Fruit fly (Drosophila melanogaster) whole organism, embryonic: ENCODE measurements around the gene eIF1.
A peak's percentile ranks its signal among the peaks of the same experiment; 100 is the strongest.

ENCODE experiments used
- Aef1 ChIP-seq: fragments of 200-800 bp; sonication (Bioruptor generic); IDR thresholded peaks from 3 replicates; pipeline ENCODE4 v1.3.6; 2022; ENCODE audit warnings: missing biosample characterization, missing genetic modification characterization
- Antp ChIP-seq: fragments of 200-800 bp; sonication (Bioruptor generic); optimal IDR thresholded peaks from 3 replicates; lab custom pipeline; 2016; ENCODE audit warnings: missing biosample characterization, missing genetic modification characterization
- BtbVII ChIP-seq: fragments of 200-800 bp; sonication (Bioruptor generic); optimal IDR thresholded peaks from 3 replicates; lab custom pipeline; 2017; ENCODE audit warnings: missing biosample characterization, mild to moderate bottlenecking, missing genetic modification characterization
- CG10565 ChIP-seq: fragments of 200-800 bp; sonication (Bioruptor generic); optimal IDR thresholded peaks from 3 replicates; lab custom pipeline; 2016; ENCODE audit warnings: missing biosample characterization, mild to moderate bottlenecking, missing genetic modification characterization
- CG10979 ChIP-seq: fragments of 200-800 bp; sonication (Bioruptor generic); optimal IDR thresholded peaks from 2 replicates; lab custom pipeline; 2018; ENCODE audit warnings: missing biosample characterization, mild to moderate bottlenecking, missing genetic modification characterization, moderate library complexity
- CG11560 ChIP-seq: fragments of 200-800 bp; sonication (Bioruptor generic); IDR thresholded peaks from 3 replicates; pipeline ENCODE4 v1.3.6; 2022; ENCODE audit warnings: missing biosample characterization, missing genetic modification characterization
- CG12219 ChIP-seq: fragments of 200-800 bp; sonication (Bioruptor generic); optimal IDR thresholded peaks from 3 replicates; lab custom pipeline; 2018; ENCODE audit warnings: missing biosample characterization, mild to moderate bottlenecking, missing genetic modification characterization
- CG12391 ChIP-seq: fragments of 200-800 bp; sonication (Bioruptor generic); optimal IDR thresholded peaks from 3 replicates; lab custom pipeline; 2018; ENCODE audit warnings: missing biosample characterization, mild to moderate bottlenecking, missing genetic modification characterization, moderate library complexity
- CG13296 ChIP-seq: fragments of 200-800 bp; sonication (Bioruptor generic); optimal IDR thresholded peaks from 3 replicates; lab custom pipeline; 2018; ENCODE audit warnings: missing biosample characterization, mild to moderate bottlenecking, missing genetic modification characterization
- CG15601 ChIP-seq: fragments of 200-800 bp; sonication (Bioruptor generic); optimal IDR thresholded peaks from 3 replicates; lab custom pipeline; 2019; ENCODE audit warnings: missing biosample characterization, mild to moderate bottlenecking, missing genetic modification characterization, moderate library complexity
- CG17829 ChIP-seq: fragments of 200-800 bp; optimal IDR thresholded peaks from 2 replicates; lab custom pipeline; 2019; ENCODE audit warnings: missing biosample characterization, mild to moderate bottlenecking, missing genetic modification characterization, moderate library complexity
- CG1792 ChIP-seq: fragments of 200-800 bp; sonication (Bioruptor generic); optimal IDR thresholded peaks from 2 replicates; lab custom pipeline; 2016; ENCODE audit warnings: missing biosample characterization, missing genetic modification characterization
- CG2712 ChIP-seq: fragments of 200-800 bp; optimal IDR thresholded peaks from 3 replicates; lab custom pipeline; 2019; ENCODE audit warnings: missing biosample characterization, mild to moderate bottlenecking, missing genetic modification characterization, moderate library complexity
- CG3407 ChIP-seq: fragments of 200-800 bp; sonication (Bioruptor generic); optimal IDR thresholded peaks from 2 replicates; lab custom pipeline; 2018; ENCODE audit warnings: missing biosample characterization, mild to moderate bottlenecking, missing genetic modification characterization
- CG3726 ChIP-seq: fragments of 200-800 bp; sonication (Bioruptor generic); IDR thresholded peaks from 3 replicates; pipeline ENCODE4, ENCODE4 v1.3.6; 2022; ENCODE audit warnings: missing biosample characterization, missing genetic modification characterization
- CG4404 ChIP-seq: fragments of 200-800 bp; sonication (Bioruptor generic); IDR thresholded peaks from 2 replicates; pipeline ENCODE4 v1.3.6; 2022; ENCODE audit warnings: missing biosample characterization, missing genetic modification characterization
- CG4820 ChIP-seq: fragments of 200-800 bp; sonication (Bioruptor generic); optimal IDR thresholded peaks from 3 replicates; lab custom pipeline; 2016; ENCODE audit warnings: missing biosample characterization, missing genetic modification characterization
- CG5245 ChIP-seq: fragments of 200-800 bp; sonication (Bioruptor generic); optimal IDR thresholded peaks from 3 replicates; lab custom pipeline; 2016; ENCODE audit warnings: missing biosample characterization, missing genetic modification characterization
- CG6765 ChIP-seq: fragments of 200-800 bp; sonication (Bioruptor generic); optimal IDR thresholded peaks from 3 replicates; lab custom pipeline; 2017; ENCODE audit warnings: missing biosample characterization, mild to moderate bottlenecking, missing genetic modification characterization
- CG6791 ChIP-seq: fragments of 200-800 bp; sonication (Bioruptor generic); IDR thresholded peaks from 3 replicates; pipeline ENCODE4 v1.3.6; 2022; ENCODE audit warnings: missing biosample characterization, missing genetic modification characterization; ENCODE audit not compliant: partially characterized antibody
- CG7271 ChIP-seq: fragments of 200-800 bp; sonication (Bioruptor generic); optimal IDR thresholded peaks from 2 replicates; lab custom pipeline; 2018; ENCODE audit warnings: missing biosample characterization, mild to moderate bottlenecking, missing genetic modification characterization, moderate library complexity
- CG9609 ChIP-seq: fragments of 200-800 bp; sonication (Bioruptor generic); optimal IDR thresholded peaks from 3 replicates; lab custom pipeline; 2016; ENCODE audit warnings: missing biosample characterization, missing genetic modification characterization
- CHES-1-like ChIP-seq: fragments of 200-800 bp; sonication (Bioruptor generic); optimal IDR thresholded peaks from 2 replicates; lab custom pipeline; 2016; ENCODE audit warnings: missing biosample characterization, missing genetic modification characterization
- Dip2 ChIP-seq: fragments of 200-800 bp; sonication (Bioruptor generic); IDR thresholded peaks from 2 replicates; pipeline ENCODE4 v1.3.6; 2022; ENCODE audit warnings: missing biosample characterization, missing genetic modification characterization
- Eip74EF ChIP-seq, 2 experiments: fragments of 200-800 bp in 1 of 2; fragments of >200 bp in 1 of 2; sonication (Bioruptor generic) in 1 of 2; optimal IDR thresholded peaks; 2 replicates each; lab custom pipeline; 2017 to 2019; ENCODE audit warnings: missing biosample characterization in 2 of 2, missing genetic modification characterization in 2 of 2, mild to moderate bottlenecking in 1 of 2, moderate library complexity in 1 of 2
- GATAe ChIP-seq: fragments of 200-800 bp; sonication (Bioruptor generic); conservative IDR thresholded peaks from 2 replicates; pipeline ENCODE4 v1.3.6; 2022; ENCODE audit warnings: missing biosample characterization, missing genetic modification characterization
- Gug ChIP-seq: fragments of 200-800 bp; sonication (Bioruptor generic); IDR thresholded peaks from 4 replicates; pipeline ENCODE4 v1.3.6; 2022; ENCODE audit warnings: missing biosample characterization, missing genetic modification characterization
- Hey ChIP-seq: fragments of 200-800 bp; sonication (Bioruptor generic); optimal IDR thresholded peaks from 3 replicates; lab custom pipeline; 2018; ENCODE audit warnings: missing biosample characterization, mild to moderate bottlenecking, missing genetic modification characterization
- MBD-R2 ChIP-seq: fragments of 200-800 bp; sonication (Bioruptor generic); IDR thresholded peaks from 2 replicates; pipeline ENCODE4 v1.3.6; 2022; ENCODE audit warnings: missing biosample characterization, missing genetic modification characterization
- NC2α ChIP-seq: fragments of 200-800 bp; sonication (Bioruptor generic); optimal IDR thresholded peaks from 2 replicates; lab custom pipeline; 2016; ENCODE audit warnings: missing biosample characterization, missing genetic modification characterization
- Rfx ChIP-seq: fragments of 200-800 bp; sonication (Bioruptor generic); IDR thresholded peaks from 2 replicates; pipeline ENCODE4 v1.3.6; 2022; ENCODE audit warnings: missing biosample characterization, missing genetic modification characterization
- Side ChIP-seq: fragments of 200-800 bp; sonication (Bioruptor generic); optimal IDR thresholded peaks from 2 replicates; lab custom pipeline; 2016; ENCODE audit warnings: missing biosample characterization, missing genetic modification characterization
- bsh ChIP-seq, 2 experiments: fragments of 200-800 bp; sonication (Bioruptor generic); optimal IDR thresholded peaks; 2 replicates each; lab custom pipeline; 2017 to 2018; ENCODE audit warnings: mild to moderate bottlenecking in 2 of 2, missing biosample characterization in 2 of 2, missing genetic modification characterization in 2 of 2, moderate library complexity in 1 of 2
- ci ChIP-seq: fragments of 200-800 bp; sonication (Bioruptor generic); IDR thresholded peaks from 3 replicates; pipeline ENCODE4 v1.3.6; 2022; ENCODE audit warnings: missing biosample characterization, missing genetic modification characterization
- dan ChIP-seq: fragments of 200-800 bp; sonication (Bioruptor generic); IDR thresholded peaks from 2 replicates; pipeline ENCODE4 v1.3.6; 2022; ENCODE audit warnings: missing biosample characterization, missing genetic modification characterization
- ftz-f1 ChIP-seq: fragments of 200-800 bp; sonication (Bioruptor generic); optimal IDR thresholded peaks from 2 replicates; lab custom pipeline; 2016; ENCODE audit warnings: missing biosample characterization, missing genetic modification characterization
- h ChIP-seq: fragments of >200 bp; optimal IDR thresholded peaks from 2 replicates; lab custom pipeline; 2017
- kay ChIP-seq: fragments of 200-800 bp; sonication (Bioruptor generic); optimal IDR thresholded peaks from 2 replicates; lab custom pipeline; 2016; ENCODE audit warnings: missing biosample characterization, missing genetic modification characterization
- kni ChIP-seq: fragments of 200-800 bp; sonication (Bioruptor generic); optimal IDR thresholded peaks from 3 replicates; lab custom pipeline; 2017; ENCODE audit warnings: mild to moderate bottlenecking, missing biosample characterization, missing genetic modification reagents, missing genetic modification characterization
- lbe ChIP-seq: fragments of 200-800 bp; sonication (Bioruptor generic); optimal IDR thresholded peaks from 2 replicates; lab custom pipeline; 2016; ENCODE audit warnings: missing biosample characterization, mild to moderate bottlenecking, missing genetic modification characterization
- luna ChIP-seq: fragments of 200-800 bp; sonication (Bioruptor generic); optimal IDR thresholded peaks from 2 replicates; lab custom pipeline; 2016; ENCODE audit warnings: missing biosample characterization, missing genetic modification characterization
- mld ChIP-seq: fragments of 200-800 bp; sonication (Bioruptor generic); IDR thresholded peaks from 3 replicates; pipeline ENCODE4 v1.3.6; 2022; ENCODE audit warnings: missing biosample characterization, missing genetic modification characterization; ENCODE audit not compliant: partially characterized antibody
- pum ChIP-seq: fragments of 200-800 bp; sonication (Bioruptor generic); optimal IDR thresholded peaks from 2 replicates; lab custom pipeline; 2016; ENCODE audit warnings: missing biosample characterization, missing genetic modification characterization
- ranshi ChIP-seq: fragments of 200-800 bp; sonication (Bioruptor generic); IDR thresholded peaks from 2 replicates; pipeline ENCODE4 v1.3.6; 2022; ENCODE audit warnings: missing biosample characterization, missing genetic modification characterization
- repo ChIP-seq: fragments of 200-800 bp; sonication (Bioruptor generic); optimal IDR thresholded peaks from 2 replicates; lab custom pipeline; 2016; ENCODE audit warnings: missing biosample characterization, missing genetic modification characterization
- schlank ChIP-seq: fragments of 200-800 bp; sonication (Bioruptor generic); optimal IDR thresholded peaks from 2 replicates; lab custom pipeline; 2018; ENCODE audit warnings: missing biosample characterization, mild to moderate bottlenecking, missing genetic modification characterization
- stc ChIP-seq: fragments of 200-800 bp; sonication (Bioruptor generic); IDR thresholded peaks from 2 replicates; pipeline ENCODE4 v1.3.6; 2022; ENCODE audit warnings: missing biosample characterization, missing genetic modification characterization
- tin ChIP-seq: fragments of 200-800 bp; sonication (Bioruptor generic); optimal IDR thresholded peaks from 3 replicates; lab custom pipeline; 2016; ENCODE audit warnings: missing biosample characterization, missing genetic modification characterization
- ttk ChIP-seq: fragments of 200-800 bp; sonication (Bioruptor generic); IDR thresholded peaks from 2 replicates; pipeline ENCODE4 v2.1.2; 2022; ENCODE audit warnings: missing biosample characterization, missing genetic modification characterization

The eIF1 gene

DNA sequence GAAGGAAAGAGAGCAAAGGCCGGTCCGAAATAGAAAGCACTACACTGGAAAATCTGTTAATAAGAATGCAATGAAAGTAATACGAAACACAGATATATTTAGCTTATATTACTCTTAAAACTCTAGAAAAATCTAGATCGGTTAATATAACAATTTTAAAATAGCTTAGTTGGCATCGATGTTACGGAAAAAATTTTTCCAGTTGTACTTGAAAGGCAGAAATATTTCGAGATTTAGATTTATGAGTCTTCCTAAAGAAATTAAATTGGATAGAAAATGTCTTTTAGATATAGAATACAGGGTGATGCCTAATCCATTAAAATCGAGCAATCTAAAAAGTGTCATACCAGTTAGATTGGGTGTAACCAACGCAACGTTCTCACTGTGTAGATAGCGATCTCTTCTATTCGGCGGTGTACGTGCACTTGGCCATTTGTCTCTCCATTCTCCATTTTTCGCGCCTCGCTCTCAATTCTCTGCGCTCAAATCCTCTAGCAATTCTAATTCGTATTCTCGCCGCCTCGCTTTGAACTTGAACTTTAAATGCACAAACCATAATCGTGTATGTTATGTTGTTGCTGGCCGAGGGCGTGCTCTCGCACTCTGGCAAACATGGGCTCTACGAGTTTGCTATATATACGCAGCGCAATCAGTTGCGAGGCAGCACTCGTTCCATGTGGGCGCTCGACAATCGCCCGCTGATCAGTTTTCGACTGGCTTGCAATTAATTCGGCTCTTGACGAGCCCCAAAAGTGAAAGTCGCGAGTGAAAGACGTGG is 27.0 kb downstream of the eIF1 start (continued):
- TF ChIP-seq NC2α (GFP tag; lab: Kevin White, UChicago), result peak; percentile 92
- peak; percentile 64; the same call in 2 of the 3 replicates for TF ChIP-seq CG3726 (GFP tag; lab: Robert Waterston, UW)
- peak; percentile 83 for TF ChIP-seq ttk (GFP tag; lab: Robert Waterston, UW)
- TF ChIP-seq ci (GFP tag; lab: Robert Waterston, UW), result peak; percentile 79; the same call in 2 of the 3 replicates
- TF ChIP-seq pum (GFP tag; lab: Kevin White, UChicago), result peak; percentile 95
- peak; percentile 77 for TF ChIP-seq stc
- TF ChIP-seq CG5245, result peak; percentile 92
- TF ChIP-seq CG10979, result peak; percentile 97
- TF ChIP-seq Aef1 (GFP tag; lab: Robert Waterston, UW), result peak; percentile 79
- peak; percentile 89 for TF ChIP-seq kay (GFP tag; lab: Kevin White, UChicago)
- TF ChIP-seq h (lab: Kevin White, UChicago), result no peak
- TF ChIP-seq CG12391 (tag; lab: Kevin White, UChicago), result peak; percentile 96
- TF ChIP-seq MBD-R2, result peak; percentile 61; the same call in 1 of the 2 replicates
- peak; percentile 89 for TF ChIP-seq Antp (GFP tag; lab: Kevin White, UChicago)
- TF ChIP-seq schlank (tag; lab: Kevin White, UChicago), result peak; percentile 76
- peak; percentile 94 for TF ChIP-seq CG15601 (tag; lab: Kevin White, UChicago)
- peak; percentile 78 for TF ChIP-seq CG11560 (tag; lab: Robert Waterston, UW)
- TF ChIP-seq CHES-1-like (GFP tag; lab: Kevin White, UChicago), result peak; percentile 95
- TF ChIP-seq CG17829 (tag; lab: Kevin White, UChicago), result peak; percentile 95
- peak; percentile 89 for TF ChIP-seq Rfx
- TF ChIP-seq bsh (GFP tag; optimal IDR thresholded peaks at IDR 0.05; lab: Kevin White, UChicago), result peak; percentile 92 to 94
- peak; percentile 80 for TF ChIP-seq CG10565 (GFP tag; lab: Kevin White, UChicago)
- TF ChIP-seq CG13296 (GFP tag; lab: Kevin White, UChicago), result peak; percentile 90
- TF ChIP-seq CG2712, result peak; percentile 96
- peak; percentile 86 for TF ChIP-seq CG6765 (GFP tag; lab: Kevin White, UChicago)
- peak; percentile 89 for TF ChIP-seq repo (GFP tag; lab: Kevin White, UChicago)
- peak; percentile 86 for TF ChIP-seq CG12219 (GFP tag; lab: Kevin White, UChicago)
- peak; percentile 96 for TF ChIP-seq tin
- TF ChIP-seq mld (GFP tag; lab: Robert Waterston, UW), result no peak
- TF ChIP-seq kni (GFP tag; lab: Kevin White, UChicago), result peak; percentile 93
- peak; percentile 91 for TF ChIP-seq ftz-f1 (GFP tag; lab: Kevin White, UChicago)
- peak; percentile 96 for TF ChIP-seq CG9609 (GFP tag; lab: Kevin White, UChicago)
- TF ChIP-seq CG6791 (GFP tag; lab: Robert Waterston, UW), result no peak
- peak; percentile 91 for TF ChIP-seq BtbVII (GFP tag; lab: Kevin White, UChicago)
- TF ChIP-seq CG7271, result peak; percentile 42
- TF ChIP-seq CG4820 (GFP tag; lab: Kevin White, UChicago), result peak; percentile 95
- TF ChIP-seq Side (GFP tag; lab: Kevin White, UChicago), result peak; percentile 93
- peak; percentile 88 for TF ChIP-seq CG3407
- TF ChIP-seq CG1792 (GFP tag; lab: Kevin White, UChicago), result peak; percentile 91
- peak; percentile 73 for TF ChIP-seq GATAe
- peak; percentile 79 for TF ChIP-seq CG4404
- peak in 1 of 2 experiments; percentile 95 for TF ChIP-seq Eip74EF (GFP tag; optimal IDR thresholded peaks at IDR 0.05; lab: Kevin White, UChicago)
- TF ChIP-seq Hey (tag; lab: Kevin White, UChicago), result peak; percentile 71
- peak; percentile 42 for TF ChIP-seq lbe (GFP tag; lab: Kevin White, UChicago)
- peak; percentile 85 for TF ChIP-seq Gug (GFP tag; lab: Robert Waterston, UW)
- peak; percentile 78 for TF ChIP-seq luna (GFP tag; lab: Kevin White, UChicago)
- no peak for TF ChIP-seq Dip2
- peak; percentile 27; the same call in 1 of the 2 replicates for TF ChIP-seq dan (GFP tag; lab: Robert Waterston, UW)
- peak; percentile 81 for TF ChIP-seq ranshi (GFP tag; lab: Robert Waterston, UW)
